Fruit fly (Drosophila melanogaster): ENCODE results near the gene CG34293.

Gene CG34293

dm6 chr3R:27165416-27165982 is at the start of gene CG34293, which contains the start of gene spn-D:
CG34293 (minus strand) TSS chr3R:27165575.
spn-D (plus strand) TSS chr3R:27165716.
- TF ChIP-seq Sox14 (GFP tag; optimal IDR thresholded peaks at IDR 0.05) (no peak), fd85E (GFP tag; optimal IDR thresholded peaks at IDR 0.05) (no peak), CG11762 (GFP tag; optimal IDR thresholded peaks at IDR 0.05; ENCODE audit: insufficient read depth) (no peak), CG8632 (GFP tag; optimal IDR thresholded peaks at IDR 0.05) (no peak), CG15336 (GFP tag; IDR thresholded peaks at IDR 0.05) (no peak), CG8119 (GFP tag; IDR thresholded peaks at IDR 0.05) (no peak), OdsH (GFP tag; optimal IDR thresholded peaks at IDR 0.05) (no peak), CG6163 (GFP tag; IDR thresholded peaks at IDR 0.05) (no peak), dsx (GFP tag; optimal IDR thresholded peaks at IDR 0.05; ENCODE audit: poor library complexity, severe bottlenecking) (no peak), esn (GFP tag; optimal IDR thresholded peaks at IDR 0.05) (no peak), dac (GFP tag; optimal IDR thresholded peaks at IDR 0.05) (no peak)

dm6 chr3R:27214949-27215348 is 49.6 kb upstream of the CG34293 start:
- peak; percentile 18 for TF ChIP-seq topi (GFP tag; optimal IDR thresholded peaks at IDR 0.05)
- peak; percentile 13 for TF ChIP-seq cyc (GFP tag; optimal IDR thresholded peaks at IDR 0.05)
- peak; percentile 33 for TF ChIP-seq Met (GFP tag; optimal IDR thresholded peaks at IDR 0.05)
- TF ChIP-seq svp (GFP tag): peak; percentile 67
- no peak for TF ChIP-seq Smox (GFP tag; optimal IDR thresholded peaks at IDR 0.05)
- peak; percentile 9 for TF ChIP-seq Sox102F (GFP tag; optimal IDR thresholded peaks at IDR 0.05)
- TF ChIP-seq Eip78C (GFP tag): peak; percentile 54
- no peak for TF ChIP-seq Hr4 (GFP tag; optimal IDR thresholded peaks at IDR 0.05)
- peak; percentile 4 for TF ChIP-seq Sox14 (GFP tag; optimal IDR thresholded peaks at IDR 0.05)
- peak; percentile 25 for TF ChIP-seq esn (GFP tag; optimal IDR thresholded peaks at IDR 0.05)

dm6 chr3R:27212979-27213580 is 47.7 kb upstream of the CG34293 start:
- TF ChIP-seq lz (GFP tag; optimal IDR thresholded peaks at IDR 0.05) (no peak), CG10631 (GFP tag; optimal IDR thresholded peaks at IDR 0.05) (no peak), fd59A (GFP tag; optimal IDR thresholded peaks at IDR 0.05) (no peak), CG11294 (GFP tag; IDR thresholded peaks at IDR 0.05) (no peak), CG9139 (GFP tag; optimal IDR thresholded peaks at IDR 0.05) (no peak), CG31627 (GFP tag; optimal IDR thresholded peaks at IDR 0.05) (no peak), CG8319 (GFP tag; optimal IDR thresholded peaks at IDR 0.05) (no peak), Eip93F (GFP tag; optimal IDR thresholded peaks at IDR 0.05) (no peak), CG8119 (GFP tag; IDR thresholded peaks at IDR 0.05) (no peak), CG1621 (tag; optimal IDR thresholded peaks at IDR 0.05) (no peak), pdm3 (GFP tag; optimal IDR thresholded peaks at IDR 0.05) (no peak), achi (GFP tag; optimal IDR thresholded peaks at IDR 0.05) (no peak), CG11902 (GFP tag; optimal IDR thresholded peaks at IDR 0.05) (no peak), CG11762 (GFP tag; optimal IDR thresholded peaks at IDR 0.05; ENCODE audit: insufficient read depth) (no peak), Ets21C (GFP tag; optimal IDR thresholded peaks at IDR 0.05) (no peak)

- TF ChIP-seq topi (GFP tag; optimal IDR thresholded peaks at IDR 0.05): no peak
- no peak for TF ChIP-seq CG11294 (GFP tag; IDR thresholded peaks at IDR 0.05)
- TF ChIP-seq CG34406 (GFP tag; optimal IDR thresholded peaks at IDR 0.05): no peak
- no peak for TF ChIP-seq vri (GFP tag; optimal IDR thresholded peaks at IDR 0.05)
- TF ChIP-seq CG8119 (GFP tag; IDR thresholded peaks at IDR 0.05): peak; percentile 69; the same call in 2 of the 3 replicates
- no peak for TF ChIP-seq net (GFP tag; optimal IDR thresholded peaks at IDR 0.05)
- peak; percentile 53 for TF ChIP-seq CG15336 (GFP tag; IDR thresholded peaks at IDR 0.05)
- peak; percentile 43 for TF ChIP-seq CG32006 (GFP tag; optimal IDR thresholded peaks at IDR 0.05)
- TF ChIP-seq eg (GFP tag; IDR thresholded peaks at IDR 0.05): peak; percentile 73
- TF ChIP-seq dac (GFP tag; optimal IDR thresholded peaks at IDR 0.05): no peak
- TF ChIP-seq acj6 (GFP tag; optimal IDR thresholded peaks at IDR 0.05): no peak
- TF ChIP-seq Gug (GFP tag; IDR thresholded peaks at IDR 0.05): peak; percentile 43; the same call in 1 of the 2 replicates
- peak; percentile 40 for TF ChIP-seq Hr4 (GFP tag; optimal IDR thresholded peaks at IDR 0.05)
- TF ChIP-seq svp (GFP tag): peak; percentile 34
- TF ChIP-seq CG6163 (GFP tag; IDR thresholded peaks at IDR 0.05): peak; percentile 54
- peak; percentile 39 for TF ChIP-seq CG6276 (GFP tag; optimal IDR thresholded peaks at IDR 0.05)
- peak; percentile 48 for TF ChIP-seq Eip78C (GFP tag)
- TF ChIP-seq pdm3 (GFP tag; optimal IDR thresholded peaks at IDR 0.05): peak; percentile 27
- TF ChIP-seq CG6854 (GFP tag; optimal IDR thresholded peaks at IDR 0.05): no peak
These were observed 44.3 kb upstream of the CG34293 start for dm6 chr3R:27209561-27210275.

Data from whole organism, prepupa.